Worm (Caenorhabditis elegans) whole organism, mixed stage, embryonic: ENCODE measurements around the gene pdcd-2.

Source experiments
- lsy-2 ChIP-seq: fragments of 150-350 bp; optimal IDR thresholded peaks from 2 replicates; lab custom pipeline; 2014; ENCODE audit warnings: missing biosample characterization, missing genetic modification characterization
- mls-2 ChIP-seq: sonication (generic microtip); optimal IDR thresholded peaks from 2 replicates; lab custom pipeline; 2016; ENCODE audit warnings: mild to moderate bottlenecking, missing genetic modification characterization, moderate library complexity, missing compliant biosample characterization

- no peak for TF ChIP-seq lsy-2 (tag; lab: Kevin White, UChicago)
- no peak for TF ChIP-seq mls-2 (tag; lab: Kevin White, UChicago)
Measured at ce11 chrIII:4429402-4429801, 11.5 kb upstream of the pdcd-2 start, which contains the start of gene C28A5.6.
